Fruit fly (Drosophila melanogaster) whole organism, wandering third instar larva: ENCODE data around the gene CG32280.

ENCODE experiments used
- CG32264 ChIP-seq: fragments of 200-800 bp; sonication (Bioruptor generic); optimal IDR thresholded peaks from 2 replicates; lab custom pipeline; 2016; ENCODE audit warnings: missing biosample characterization, missing genetic modification characterization
- Dfd ChIP-seq: fragments of >200 bp; optimal IDR thresholded peaks from 2 replicates; lab custom pipeline; 2017; ENCODE audit warnings: missing biosample characterization, missing genetic modification characterization
- Hr78 ChIP-seq: fragments of >200 bp; optimal IDR thresholded peaks from 2 replicates; lab custom pipeline; 2017; ENCODE audit warnings: missing biosample characterization, missing genetic modification characterization
- h ChIP-seq: fragments of 200-800 bp; sonication (Bioruptor generic); optimal IDR thresholded peaks from 3 replicates; lab custom pipeline; 2016; ENCODE audit warnings: missing biosample characterization, mild to moderate bottlenecking, missing genetic modification characterization
- sv ChIP-seq: fragments of 200-800 bp; sonication (Bioruptor generic); optimal IDR thresholded peaks from 3 replicates; lab custom pipeline; 2016; ENCODE audit warnings: missing biosample characterization, missing genetic modification characterization

dm6 chr3L:3124519-3124918 lies 40.5 kb upstream of the CG32280 start:
- no peak for TF ChIP-seq Dfd (GFP tag; lab: Kevin White, UChicago)
- no peak for TF ChIP-seq sv (GFP tag; lab: Kevin White, UChicago)
- no peak for TF ChIP-seq CG32264 (GFP tag; lab: Kevin White, UChicago)
- TF ChIP-seq Hr78 (GFP tag; lab: Kevin White, UChicago) = no peak
- peak; percentile 4 for TF ChIP-seq h (GFP tag; lab: Kevin White, UChicago)
